Worm (Caenorhabditis elegans) whole organism, L1 larva: ENCODE results near the gene air-1.

Experiments used
- aha-1 ChIP-seq: fragments of 150-350 bp; optimal IDR thresholded peaks from 2 replicates; lab custom pipeline; 2014; ENCODE audit warnings: missing biosample characterization, missing genetic modification characterization
- blmp-1 ChIP-seq: fragments of 150-350 bp; optimal IDR thresholded peaks from 2 replicates; lab custom pipeline; 2014; ENCODE audit warnings: missing biosample characterization, missing genetic modification characterization
- egl-27 ChIP-seq, 2 experiments: fragments of 150-350 bp in 1 of 2; sonication (generic microtip); optimal IDR thresholded peaks; 3 replicates each; lab custom pipeline; 2017 to 2018; ENCODE audit warnings: missing biosample characterization in 2 of 2, missing genetic modification characterization in 2 of 2, missing genetic modification reagents in 2 of 2
- fkh-10 ChIP-seq: sonication (generic microtip); optimal IDR thresholded peaks from 2 replicates; lab custom pipeline; 2017; ENCODE audit warnings: missing biosample characterization, missing genetic modification reagents, missing genetic modification characterization
- lin-39 ChIP-seq: fragments of 150-350 bp; optimal IDR thresholded peaks from 2 replicates; lab custom pipeline; 2014; ENCODE audit warnings: missing biosample characterization, missing genetic modification reagents, missing genetic modification characterization
- mef-2 ChIP-seq: fragments of 150-350 bp; optimal IDR thresholded peaks from 2 replicates; lab custom pipeline; 2014; ENCODE audit warnings: missing biosample characterization, missing genetic modification characterization
- nhr-237 ChIP-seq: fragments of 150-350 bp; optimal IDR thresholded peaks from 2 replicates; lab custom pipeline; 2014; ENCODE audit warnings: missing biosample characterization, missing genetic modification characterization
- nhr-85 ChIP-seq: sonication (generic microtip); peaks from one replicate; lab custom pipeline; 2016; ENCODE audit warnings: missing genetic modification characterization, inconsistent platforms, missing compliant biosample characterization
- rnt-1 ChIP-seq: sonication (generic microtip); optimal IDR thresholded peaks from 2 replicates; lab custom pipeline; 2016; ENCODE audit warnings: mild to moderate bottlenecking, missing genetic modification characterization, moderate library complexity, missing compliant biosample characterization
- unc-86 ChIP-seq: sonication (generic microtip); optimal IDR thresholded peaks from 2 replicates; lab custom pipeline; 2016; ENCODE audit warnings: missing genetic modification characterization, missing compliant biosample characterization

- TF ChIP-seq mef-2 (no peak), nhr-85 (peak; percentile 63), rnt-1 (no peak), nhr-237 (tag; lab: Kevin White, UChicago) (no peak), lin-39 (no peak), egl-27 (tag; optimal IDR thresholded peaks at IDR 0.05; lab: Kevin White, UChicago) (no peak), fkh-10 (GFP tag; lab: Kevin White, UChicago) (no peak), aha-1 (tag; lab: Kevin White, UChicago) (no peak), blmp-1 (peak; percentile 42), unc-86 (no peak)
These were observed 17.0 kb downstream of the air-1 start, which contains the start of gene rol-3 for ce11 chrV:8238290-8238689.
